Worm (Caenorhabditis elegans) whole organism, L1 larva: Measurements from ENCODE around the gene C17A2.4.

ENCODE experiments used
- F16B12.6 ChIP-seq: fragments of 150-350 bp; optimal IDR thresholded peaks from 2 replicates; lab custom pipeline; 2014; ENCODE audit warnings: missing biosample characterization, missing genetic modification characterization
- blmp-1 ChIP-seq: fragments of 150-350 bp; optimal IDR thresholded peaks from 2 replicates; lab custom pipeline; 2014; ENCODE audit warnings: missing biosample characterization, missing genetic modification characterization
- ceh-8 ChIP-seq: fragments of 200-800 bp; sonication (Bioruptor generic); optimal IDR thresholded peaks from 2 replicates; lab custom pipeline; 2018; ENCODE audit warnings: mild to moderate bottlenecking, missing genetic modification characterization, moderate library complexity, missing compliant biosample characterization
- dpl-1 ChIP-seq, 3 experiments: fragments of 150-350 bp in 2 of 3; sonication (generic microtip) in 1 of 3; optimal IDR thresholded peaks; 2 replicates each; lab custom pipeline; 2014 to 2017; ENCODE audit warnings: missing biosample characterization in 3 of 3, missing genetic modification characterization in 3 of 3, missing genetic modification reagents in 3 of 3
- dsc-1 ChIP-seq: sonication (generic microtip); optimal IDR thresholded peaks from 2 replicates; lab custom pipeline; 2016; ENCODE audit warnings: mild to moderate bottlenecking, missing genetic modification characterization, missing compliant biosample characterization
- efl-1 ChIP-seq, 4 experiments: fragments of 150-350 bp; optimal IDR thresholded peaks in 3 of 4; peaks in 1 of 4; 1 replicate in 1 of 4; 2 replicates in 3 of 4; lab custom pipeline; 2014; ENCODE audit warnings: missing biosample characterization in 2 of 4, missing genetic modification characterization in 2 of 4, missing genetic modification reagents in 2 of 4
- egl-13 ChIP-seq: sonication (generic microtip); optimal IDR thresholded peaks from 2 replicates; lab custom pipeline; 2016; ENCODE audit warnings: missing genotype, missing genetic modification reagents, missing genetic modification characterization, missing compliant biosample characterization
- elt-2 ChIP-seq: sonication (generic microtip); optimal IDR thresholded peaks from 2 replicates; lab custom pipeline; 2016; ENCODE audit warnings: missing genetic modification characterization, mild to moderate bottlenecking, inconsistent platforms, missing compliant biosample characterization, missing genetic modification reagents
- ets-5 ChIP-seq: fragments of 200-800 bp; sonication (Bioruptor generic); IDR thresholded peaks from 2 replicates; pipeline ENCODE4 v1.3.6; 2022; ENCODE audit warnings: missing genetic modification characterization, missing compliant biosample characterization
- fkh-8 ChIP-seq: sonication (generic microtip); optimal IDR thresholded peaks from 2 replicates; lab custom pipeline; 2016; ENCODE audit warnings: mild to moderate bottlenecking, missing genetic modification characterization, missing compliant biosample characterization
- isw-1 ChIP-seq: fragments of 200-800 bp; sonication (Bioruptor generic); IDR thresholded peaks from 2 replicates; pipeline ENCODE4 v1.3.6; 2022; ENCODE audit warnings: missing genetic modification characterization, missing compliant biosample characterization
- lin-14 ChIP-seq: fragments of 200-800 bp; sonication (Bioruptor generic); optimal IDR thresholded peaks from 2 replicates; lab custom pipeline; 2018; ENCODE audit warnings: mild to moderate bottlenecking, missing genetic modification characterization, moderate library complexity, missing compliant biosample characterization
- lin-35 ChIP-seq, 2 experiments: fragments of 150-350 bp; optimal IDR thresholded peaks; 2 replicates each; lab custom pipeline; 2014; ENCODE audit warnings: missing biosample characterization in 2 of 2, missing genetic modification characterization in 2 of 2, missing genetic modification reagents in 2 of 2
- lsy-2 ChIP-seq, 2 experiments: fragments of 150-350 bp; optimal IDR thresholded peaks; 2 replicates each; lab custom pipeline; 2014; ENCODE audit warnings: missing biosample characterization in 2 of 2, missing genetic modification characterization in 2 of 2
- mab-9 ChIP-seq: fragments of 200-800 bp; sonication (Bioruptor generic); IDR thresholded peaks from 2 replicates; pipeline ENCODE4 v1.3.6; 2022; ENCODE audit warnings: missing genetic modification reagents, missing genetic modification characterization, missing compliant biosample characterization
- mep-1 ChIP-seq: fragments of 150-350 bp; optimal IDR thresholded peaks from 2 replicates; lab custom pipeline; 2014; ENCODE audit warnings: missing biosample characterization, missing genetic modification characterization
- nhr-12 ChIP-seq: sonication (generic microtip); optimal IDR thresholded peaks from 2 replicates; lab custom pipeline; 2017; ENCODE audit warnings: missing biosample characterization, missing genetic modification characterization
- nhr-19 ChIP-seq: fragments of 200-800 bp; sonication (Bioruptor generic); conservative IDR thresholded peaks from 2 replicates; pipeline ENCODE4 v1.3.6; 2022; ENCODE audit warnings: missing genetic modification characterization, missing compliant biosample characterization
- nhr-20 ChIP-seq: sonication (generic microtip); optimal IDR thresholded peaks from 2 replicates; lab custom pipeline; 2016; ENCODE audit warnings: mild to moderate bottlenecking, missing genetic modification characterization, missing compliant biosample characterization
- nhr-47 ChIP-seq: sonication (generic microtip); optimal IDR thresholded peaks from 2 replicates; lab custom pipeline; 2016; ENCODE audit warnings: mild to moderate bottlenecking, missing genetic modification characterization, moderate library complexity, missing compliant biosample characterization
- nhr-71 ChIP-seq: sonication (generic microtip); optimal IDR thresholded peaks from 2 replicates; lab custom pipeline; 2016; ENCODE audit warnings: mild to moderate bottlenecking, missing genetic modification characterization, moderate library complexity, missing compliant biosample characterization
- nhr-85 ChIP-seq: sonication (generic microtip); peaks from one replicate; lab custom pipeline; 2016; ENCODE audit warnings: missing genetic modification characterization, inconsistent platforms, missing compliant biosample characterization
- nhr-90 ChIP-seq: sonication (generic microtip); optimal IDR thresholded peaks from 2 replicates; lab custom pipeline; 2016; ENCODE audit warnings: mild to moderate bottlenecking, missing genetic modification characterization, missing compliant biosample characterization; ENCODE audit not compliant: poor library complexity
- rnt-1 ChIP-seq: sonication (generic microtip); optimal IDR thresholded peaks from 2 replicates; lab custom pipeline; 2016; ENCODE audit warnings: mild to moderate bottlenecking, missing genetic modification characterization, moderate library complexity, missing compliant biosample characterization
- snu-23 ChIP-seq: sonication (generic microtip); optimal IDR thresholded peaks from 2 replicates; lab custom pipeline; 2016; ENCODE audit warnings: missing genetic modification characterization, missing compliant biosample characterization
- swsn-7 ChIP-seq: sonication (generic microtip); optimal IDR thresholded peaks from 2 replicates; lab custom pipeline; 2016; ENCODE audit warnings: missing genetic modification characterization, missing compliant biosample characterization
- tbx-2 ChIP-seq: sonication (generic microtip); optimal IDR thresholded peaks from 2 replicates; lab custom pipeline; 2016; ENCODE audit warnings: missing genetic modification characterization, missing compliant biosample characterization
- tlp-1 ChIP-seq: fragments of 150-350 bp; optimal IDR thresholded peaks from 2 replicates; lab custom pipeline; 2014; ENCODE audit warnings: missing biosample characterization, missing genetic modification characterization
- unc-30 ChIP-seq: sonication (generic microtip); optimal IDR thresholded peaks from 2 replicates; lab custom pipeline; 2017; ENCODE audit warnings: missing biosample characterization, missing genetic modification characterization
- unc-86 ChIP-seq: sonication (generic microtip); optimal IDR thresholded peaks from 2 replicates; lab custom pipeline; 2016; ENCODE audit warnings: missing genetic modification characterization, missing compliant biosample characterization
- xbp-1 ChIP-seq: sonication (generic microtip); optimal IDR thresholded peaks from 2 replicates; lab custom pipeline; 2016; ENCODE audit warnings: missing genetic modification characterization, missing compliant biosample characterization
- zag-1 ChIP-seq: fragments of 150-350 bp; optimal IDR thresholded peaks from 2 replicates; lab custom pipeline; 2014; ENCODE audit warnings: missing biosample characterization, missing genetic modification characterization

C17A2.4 gene

ce11 chrII:3811816-3812332 is 27.8 kb upstream of the C17A2.4 start, which contains the start of gene lido-15:
Gene lido-15, plus strand, starts transcription at chrII:3812282.
- TF ChIP-seq unc-30 (tag; lab: Kevin White, UChicago) (no peak), zag-1 (no peak), efl-1 (optimal IDR thresholded peaks at IDR 0.05; lab: Kevin White, UChicago) (peak in 1 of 2 experiments; percentile 5), efl-1 (GFP tag; optimal IDR thresholded peaks at IDR 0.05 in 1 of 2; lab: Kevin White, UChicago) (no peak), ceh-8 (GFP tag; lab: Kevin White, UChicago) (no peak), tlp-1 (tag; lab: Kevin White, UChicago) (no peak)
- TF ChIP-seq, all 84 proteins: peak for 1

- TF ChIP-seq nhr-90 (tag; lab: Kevin White, UChicago) (peak; percentile 15), nhr-20 (peak; percentile 21), snu-23 (GFP tag; lab: Kevin White, UChicago) (peak; percentile 11), nhr-19 (GFP tag; lab: Robert Waterston, UW) (no peak), ets-5 (GFP tag; lab: Robert Waterston, UW) (no peak), blmp-1 (tag; lab: Kevin White, UChicago) (no peak), dpl-1 (GFP tag; optimal IDR thresholded peaks at IDR 0.05; lab: Kevin White, UChicago) (peak in 2 of 3 experiments; percentile 21 to 53), F16B12.6 (peak; percentile 79), elt-2 (tag; lab: Kevin White, UChicago) (peak; percentile 83), nhr-12 (tag; lab: Kevin White, UChicago) (no peak), efl-1 (optimal IDR thresholded peaks at IDR 0.05; lab: Kevin White, UChicago) (peak; percentile 34 to 55), efl-1 (GFP tag; optimal IDR thresholded peaks at IDR 0.05 in 1 of 2; lab: Kevin White, UChicago) (peak; percentile 39 to 68), swsn-7 (tag; lab: Kevin White, UChicago) (peak; percentile 0), lin-35 (GFP tag; optimal IDR thresholded peaks at IDR 0.05; lab: Kevin White, UChicago) (peak in 1 of 2 experiments; percentile 15), nhr-71 (tag; lab: Kevin White, UChicago) (peak; percentile 14), nhr-47 (tag; lab: Kevin White, UChicago) (peak; percentile 31), mab-9 (GFP tag; lab: Robert Waterston, UW) (no peak), lsy-2 (tag; optimal IDR thresholded peaks at IDR 0.05; lab: Kevin White, UChicago) (peak; percentile 26)
Measured at ce11 chrII:3815445-3816208, 24.0 kb upstream of the C17A2.4 start.

ce11 chrII:3816251-3816849 is 23.3 kb upstream of the C17A2.4 start, which contains the start of gene fbxa-24:
Gene fbxa-24, plus strand, starts transcription at chrII:3816526.
- peak in 1 of 3 experiments; percentile 34 for TF ChIP-seq dpl-1 (GFP tag; optimal IDR thresholded peaks at IDR 0.05; lab: Kevin White, UChicago)
- TF ChIP-seq nhr-19 (GFP tag; lab: Robert Waterston, UW) = peak; percentile 58
- TF ChIP-seq nhr-20 = peak; percentile 34
- peak; percentile 4 for TF ChIP-seq xbp-1 (tag; lab: Kevin White, UChicago)
- peak; percentile 30 to 46 for TF ChIP-seq lsy-2 (tag; optimal IDR thresholded peaks at IDR 0.05; lab: Kevin White, UChicago)
- TF ChIP-seq dsc-1 (tag; lab: Kevin White, UChicago) = peak; percentile 9
- peak; percentile 6 for TF ChIP-seq egl-13 (tag; lab: Kevin White, UChicago)
- TF ChIP-seq tbx-2 (tag; lab: Kevin White, UChicago) = peak; percentile 31
- peak; percentile 30 for TF ChIP-seq snu-23 (GFP tag; lab: Kevin White, UChicago)
- TF ChIP-seq lin-14 = peak; percentile 77
- peak; percentile 33 for TF ChIP-seq swsn-7 (tag; lab: Kevin White, UChicago)
- peak; percentile 41 to 55 for TF ChIP-seq efl-1 (optimal IDR thresholded peaks at IDR 0.05; lab: Kevin White, UChicago)
- peak; percentile 22 to 50 for TF ChIP-seq efl-1 (GFP tag; optimal IDR thresholded peaks at IDR 0.05 in 1 of 2; lab: Kevin White, UChicago)
- TF ChIP-seq lin-35 (GFP tag; optimal IDR thresholded peaks at IDR 0.05; lab: Kevin White, UChicago) = peak in 1 of 2 experiments; percentile 6
- TF ChIP-seq mep-1 (tag; lab: Kevin White, UChicago) = peak; percentile 38
- peak; percentile 72 for TF ChIP-seq fkh-8 (tag; lab: Kevin White, UChicago)
- peak; percentile 6 for TF ChIP-seq F16B12.6
- TF ChIP-seq unc-86 (tag; lab: Kevin White, UChicago) = peak; percentile 23
- peak; percentile 37 for TF ChIP-seq nhr-47 (tag; lab: Kevin White, UChicago)
- peak; percentile 27 for TF ChIP-seq isw-1 (GFP tag; lab: Robert Waterston, UW)
- peak; percentile 7 for TF ChIP-seq rnt-1
- peak; percentile 65 for TF ChIP-seq nhr-85 (tag; lab: Kevin White, UChicago)
- peak; percentile 57 for TF ChIP-seq nhr-71 (tag; lab: Kevin White, UChicago)
- TF ChIP-seq, all 84 proteins: peak for 22; not testable (repeated sequence) for 62
